Fruit fly (Drosophila melanogaster) S2 (cell line): ENCODE measurements around the gene ChT.

Experiments used
- CG8478 ChIP-seq: fragments of >200 bp; optimal IDR thresholded peaks from 2 replicates; lab custom pipeline; 2018
- CTCF ChIP-seq, 2 experiments: fragments of >200 bp; optimal IDR thresholded peaks; 2 replicates each; lab custom pipeline; 2018

dm6 chr3R:18733580-18733979 is 53.2 kb downstream of the ChT start:
- no peak for TF ChIP-seq CTCF (optimal IDR thresholded peaks at IDR 0.05; lab: Kevin White, UChicago)
- TF ChIP-seq CG8478 (lab: Kevin White, UChicago): no peak
